Worm (Caenorhabditis elegans) whole organism, L4/young adult: ENCODE measurements around the gene lam-2.

ENCODE experiments used
- W03F9.2 ChIP-seq: fragments of 150-350 bp; optimal IDR thresholded peaks from 2 replicates; lab custom pipeline; 2014; ENCODE audit warnings: missing biosample characterization, missing genetic modification characterization
- dao-5 ChIP-seq: sonication (generic microtip); optimal IDR thresholded peaks from 2 replicates; lab custom pipeline; 2016; ENCODE audit warnings: missing genotype, missing genetic modification characterization, moderate library complexity, missing compliant biosample characterization
- him-1 ChIP-seq: sonication (generic microtip); optimal IDR thresholded peaks from 2 replicates; lab custom pipeline; 2016; ENCODE audit warnings: missing genotype, missing genetic modification reagents, missing genetic modification characterization, missing compliant biosample characterization

lam-2 gene

ce11 chrX:7157483-7157882 is 6.4 kb upstream of the lam-2 start:
- TF ChIP-seq dao-5 (no peak), W03F9.2 (tag; lab: Kevin White, UChicago) (no peak), him-1 (tag; lab: Kevin White, UChicago) (no peak)

ce11 chrX:7155879-7156278 is 4.8 kb upstream of the lam-2 start, which contains the start of gene C54D1.7:
Gene C54D1.7 (minus strand): TSS chrX:7156035.
- TF ChIP-seq him-1 (tag; lab: Kevin White, UChicago) (no peak), dao-5 (no peak), W03F9.2 (tag; lab: Kevin White, UChicago) (no peak)

ce11 chrX:7153460-7153859 is 2.4 kb upstream of the lam-2 start:
- TF ChIP-seq dao-5, result no peak
- no peak for TF ChIP-seq him-1 (tag; lab: Kevin White, UChicago)
- no peak for TF ChIP-seq W03F9.2 (tag; lab: Kevin White, UChicago)

ce11 chrX:7151976-7152528 is 1.0 kb upstream of the lam-2 start:
- TF ChIP-seq dao-5, result no peak
- no peak for TF ChIP-seq W03F9.2 (tag; lab: Kevin White, UChicago)
- TF ChIP-seq him-1 (tag; lab: Kevin White, UChicago), result no peak

ce11 chrX:7149670-7150069 is 1.4 kb downstream of the lam-2 start:
- TF ChIP-seq dao-5, result no peak
- no peak for TF ChIP-seq him-1 (tag; lab: Kevin White, UChicago)
- TF ChIP-seq W03F9.2 (tag; lab: Kevin White, UChicago), result no peak

ce11 chrX:7143515-7143914 is 7.5 kb downstream of the lam-2 start, which contains the start of gene alh-10:
Gene alh-10 (minus strand): TSS chrX:7143641.
- no peak for TF ChIP-seq him-1 (tag; lab: Kevin White, UChicago)
- TF ChIP-seq W03F9.2 (tag; lab: Kevin White, UChicago), result no peak
- TF ChIP-seq dao-5, result no peak

- no peak for TF ChIP-seq W03F9.2 (tag; lab: Kevin White, UChicago)
- TF ChIP-seq him-1 (tag; lab: Kevin White, UChicago), result no peak
- no peak for TF ChIP-seq dao-5
Observed at ce11 chrX:7140682-7141254, 10.3 kb downstream of the lam-2 start.

ce11 chrX:7139614-7140013 is 11.4 kb downstream of the lam-2 start, which contains the start of gene clec-86:
Gene clec-86 (plus strand): TSS chrX:7139875.
- TF ChIP-seq him-1 (tag; lab: Kevin White, UChicago) (no peak), W03F9.2 (tag; lab: Kevin White, UChicago) (no peak)

- no peak for TF ChIP-seq him-1 (tag; lab: Kevin White, UChicago)
- TF ChIP-seq dao-5, result no peak
Observed at ce11 chrX:7131206-7131605, 19.8 kb downstream of the lam-2 start.

ce11 chrX:7129460-7129859 is 21.6 kb downstream of the lam-2 start:
- TF ChIP-seq W03F9.2 (tag; lab: Kevin White, UChicago) (no peak), him-1 (tag; lab: Kevin White, UChicago) (no peak), dao-5 (no peak)

- TF ChIP-seq him-1 (tag; lab: Kevin White, UChicago), result no peak
- TF ChIP-seq W03F9.2 (tag; lab: Kevin White, UChicago), result no peak
- no peak for TF ChIP-seq dao-5
Observed at ce11 chrX:7128615-7129014, 22.4 kb downstream of the lam-2 start.

ce11 chrX:7126348-7126747 is 24.7 kb downstream of the lam-2 start, which contains the start of gene ist-1:
Gene ist-1 (plus strand): TSS chrX:7126648.
- TF ChIP-seq dao-5 (no peak), W03F9.2 (tag; lab: Kevin White, UChicago) (no peak)

ce11 chrX:7125178-7125577 is 25.9 kb downstream of the lam-2 start:
- no peak for TF ChIP-seq W03F9.2 (tag; lab: Kevin White, UChicago)
- TF ChIP-seq him-1 (tag; lab: Kevin White, UChicago), result no peak
- TF ChIP-seq dao-5, result no peak

- TF ChIP-seq W03F9.2 (tag; lab: Kevin White, UChicago) (no peak), dao-5 (no peak), him-1 (tag; lab: Kevin White, UChicago) (no peak)
Observed at ce11 chrX:7124044-7124443, 27.0 kb downstream of the lam-2 start.

ce11 chrX:7122655-7123054 is 28.4 kb downstream of the lam-2 start:
- TF ChIP-seq dao-5 (no peak), W03F9.2 (tag; lab: Kevin White, UChicago) (no peak), him-1 (tag; lab: Kevin White, UChicago) (no peak)
